Fruit fly (Drosophila melanogaster) whole organism, embryonic: Measurements from ENCODE around the gene CG31777.
A peak's percentile ranks its signal among the peaks of the same experiment; 100 is the strongest.

Experiments
- Atf6 ChIP-seq: fragments of 200-800 bp; sonication (Bioruptor generic); IDR thresholded peaks from 2 replicates; pipeline ENCODE4 v1.3.6; 2022; ENCODE audit warnings: missing biosample characterization, missing genetic modification characterization
- Bdp1 ChIP-seq: fragments of 200-800 bp; sonication (Bioruptor generic); optimal IDR thresholded peaks from 3 replicates; lab custom pipeline; 2016; ENCODE audit warnings: missing biosample characterization, missing genetic modification characterization
- Bteb2 ChIP-seq: fragments of 200-800 bp; sonication (Bioruptor generic); optimal IDR thresholded peaks from 2 replicates; lab custom pipeline; 2016; ENCODE audit warnings: missing biosample characterization, missing genetic modification characterization
- CG10565 ChIP-seq: fragments of 200-800 bp; sonication (Bioruptor generic); optimal IDR thresholded peaks from 3 replicates; lab custom pipeline; 2016; ENCODE audit warnings: missing biosample characterization, mild to moderate bottlenecking, missing genetic modification characterization
- CG11695 ChIP-seq: fragments of 200-800 bp; sonication (Bioruptor generic); IDR thresholded peaks from 3 replicates; pipeline ENCODE4 v1.3.6; 2022; ENCODE audit warnings: missing biosample characterization, missing genetic modification characterization
- CG12236 ChIP-seq: fragments of 200-800 bp; sonication (Bioruptor generic); optimal IDR thresholded peaks from 2 replicates; lab custom pipeline; 2016; ENCODE audit warnings: missing biosample characterization, missing genetic modification characterization
- CG14014 ChIP-seq: fragments of 200-800 bp; sonication (Bioruptor generic); IDR thresholded peaks from 2 replicates; pipeline ENCODE4 v1.3.6; 2022; ENCODE audit warnings: missing biosample characterization, missing genetic modification characterization
- CG15073 ChIP-seq: fragments of 200-800 bp; sonication (Bioruptor generic); optimal IDR thresholded peaks from 2 replicates; lab custom pipeline; 2016; ENCODE audit warnings: missing biosample characterization, missing genetic modification characterization
- CG15269 ChIP-seq: fragments of 200-800 bp; sonication (Bioruptor generic); optimal IDR thresholded peaks from 2 replicates; lab custom pipeline; 2018; ENCODE audit warnings: missing biosample characterization, mild to moderate bottlenecking, missing genetic modification characterization, moderate library complexity
- CG15514 ChIP-seq: fragments of 200-800 bp; sonication (Bioruptor generic); optimal IDR thresholded peaks from 3 replicates; lab custom pipeline; 2017; ENCODE audit warnings: missing biosample characterization, missing genetic modification characterization, mild to moderate bottlenecking, moderate library complexity, missing genetic modification reagents
- CG17385 ChIP-seq: fragments of 200-800 bp; sonication (Bioruptor generic); optimal IDR thresholded peaks from 3 replicates; lab custom pipeline; 2018; ENCODE audit warnings: missing biosample characterization, mild to moderate bottlenecking, missing genetic modification characterization
- CG18599 ChIP-seq: fragments of 200-800 bp; sonication (Bioruptor generic); optimal IDR thresholded peaks from 3 replicates; lab custom pipeline; 2017; ENCODE audit warnings: missing biosample characterization, missing genetic modification characterization, mild to moderate bottlenecking, moderate library complexity, missing genetic modification reagents
- CG2120 ChIP-seq: fragments of 200-800 bp; sonication (Bioruptor generic); optimal IDR thresholded peaks from 3 replicates; lab custom pipeline; 2016; ENCODE audit warnings: missing biosample characterization, missing genetic modification characterization
- CG2199 ChIP-seq: fragments of 200-800 bp; sonication (Bioruptor generic); IDR thresholded peaks from 3 replicates; pipeline ENCODE4 v1.3.6; 2022; ENCODE audit warnings: missing biosample characterization, missing genetic modification characterization
- CG4360 ChIP-seq: fragments of 200-800 bp; sonication (Bioruptor generic); IDR thresholded peaks from 2 replicates; pipeline ENCODE4 v1.3.6; 2022; ENCODE audit warnings: missing biosample characterization, missing genetic modification characterization
- CG4424 ChIP-seq: fragments of 200-800 bp; sonication (Bioruptor generic); optimal IDR thresholded peaks from 3 replicates; lab custom pipeline; 2016; ENCODE audit warnings: missing biosample characterization, missing genetic modification characterization
- CG4617 ChIP-seq: fragments of 200-800 bp; sonication (Bioruptor generic); optimal IDR thresholded peaks from 3 replicates; lab custom pipeline; 2016; ENCODE audit warnings: missing biosample characterization, missing genetic modification characterization, borderline replicate concordance
- CG8924 ChIP-seq: fragments of 200-800 bp; optimal IDR thresholded peaks from 3 replicates; lab custom pipeline; 2019; ENCODE audit warnings: missing biosample characterization, mild to moderate bottlenecking, missing genetic modification characterization, moderate library complexity
- CG9817 ChIP-seq: fragments of 200-800 bp; sonication (Bioruptor generic); optimal IDR thresholded peaks from 2 replicates; lab custom pipeline; 2018; ENCODE audit warnings: missing biosample characterization, mild to moderate bottlenecking, missing genetic modification characterization, moderate library complexity
- CG9932 ChIP-seq: fragments of 200-800 bp; sonication (Bioruptor generic); IDR thresholded peaks from 2 replicates; pipeline ENCODE4 v1.3.6; 2022; ENCODE audit warnings: missing biosample characterization, missing genetic modification characterization
- D19A ChIP-seq: fragments of 200-800 bp; optimal IDR thresholded peaks from 3 replicates; lab custom pipeline; 2019; ENCODE audit warnings: missing biosample characterization, mild to moderate bottlenecking, missing genetic modification characterization, moderate library complexity
- Ets65A ChIP-seq: fragments of 200-800 bp; sonication (Bioruptor generic); peaks from one replicate; lab custom pipeline; 2016; ENCODE audit warnings: missing biosample characterization, missing genetic modification characterization
- Fer1 ChIP-seq: fragments of 200-800 bp; sonication (Bioruptor generic); optimal IDR thresholded peaks from 2 replicates; lab custom pipeline; 2017; ENCODE audit warnings: missing biosample characterization, mild to moderate bottlenecking, missing genetic modification characterization
- Fer2 ChIP-seq: fragments of 200-800 bp; sonication (Bioruptor generic); optimal IDR thresholded peaks from 2 replicates; lab custom pipeline; 2018; ENCODE audit warnings: missing biosample characterization, mild to moderate bottlenecking, missing genetic modification characterization, moderate library complexity
- HHEX ChIP-seq: fragments of 200-800 bp; sonication (Bioruptor generic); optimal IDR thresholded peaks from 3 replicates; lab custom pipeline; 2017; ENCODE audit warnings: missing biosample characterization, mild to moderate bottlenecking, missing genetic modification characterization, missing genetic modification reagents
- HLH3B ChIP-seq: fragments of 200-800 bp; sonication (Bioruptor generic); IDR thresholded peaks from 2 replicates; pipeline ENCODE4 v1.3.6; 2022; ENCODE audit warnings: missing biosample characterization, missing genetic modification characterization
- MESR4 ChIP-seq: fragments of 200-800 bp; sonication (Bioruptor generic); optimal IDR thresholded peaks from 2 replicates; lab custom pipeline; 2018; ENCODE audit warnings: missing biosample characterization, mild to moderate bottlenecking, missing genetic modification characterization, moderate library complexity
- Oli ChIP-seq: fragments of 200-800 bp; sonication (Bioruptor generic); optimal IDR thresholded peaks from 2 replicates; lab custom pipeline; 2018; ENCODE audit warnings: missing biosample characterization, mild to moderate bottlenecking, missing genetic modification characterization, moderate library complexity
- Rfx ChIP-seq: fragments of 200-800 bp; sonication (Bioruptor generic); IDR thresholded peaks from 2 replicates; pipeline ENCODE4 v1.3.6; 2022; ENCODE audit warnings: missing biosample characterization, missing genetic modification characterization
- Spps ChIP-seq: fragments of 200-800 bp; sonication (Bioruptor generic); optimal IDR thresholded peaks from 2 replicates; lab custom pipeline; 2018; ENCODE audit warnings: missing biosample characterization, mild to moderate bottlenecking, missing genetic modification characterization
- crp ChIP-seq, 2 experiments: fragments of 200-800 bp; sonication (Bioruptor generic); optimal IDR thresholded peaks; 2 replicates in 1 of 2; 3 replicates in 1 of 2; lab custom pipeline; 2017; ENCODE audit warnings: missing biosample characterization in 2 of 2, missing genetic modification characterization in 2 of 2, mild to moderate bottlenecking in 1 of 2, moderate library complexity in 1 of 2
- danr ChIP-seq: fragments of 200-800 bp; sonication (Bioruptor generic); IDR thresholded peaks from 2 replicates; pipeline ENCODE4 v1.3.6; 2022; ENCODE audit warnings: missing biosample characterization, missing genetic modification characterization
- dati ChIP-seq: fragments of 200-800 bp; sonication (Bioruptor generic); IDR thresholded peaks from 2 replicates; pipeline ENCODE4 v1.3.6; 2022; ENCODE audit warnings: missing biosample characterization, missing genetic modification characterization
- dpn ChIP-seq, 2 experiments: fragments of 200-800 bp; sonication (Bioruptor generic); optimal IDR thresholded peaks; 3 replicates each; lab custom pipeline; 2016; ENCODE audit warnings: missing biosample characterization in 2 of 2, missing genetic modification characterization in 2 of 2
- fd102C ChIP-seq: fragments of 200-800 bp; sonication (Bioruptor generic); optimal IDR thresholded peaks from 2 replicates; lab custom pipeline; 2018; ENCODE audit warnings: missing biosample characterization, mild to moderate bottlenecking, missing genetic modification characterization, moderate library complexity
- gcm2 ChIP-seq: fragments of 200-800 bp; sonication (Bioruptor generic); optimal IDR thresholded peaks from 2 replicates; lab custom pipeline; 2016; ENCODE audit warnings: missing biosample characterization, missing genetic modification characterization
- kni ChIP-seq: fragments of 200-800 bp; sonication (Bioruptor generic); optimal IDR thresholded peaks from 3 replicates; lab custom pipeline; 2017; ENCODE audit warnings: mild to moderate bottlenecking, missing biosample characterization, missing genetic modification reagents, missing genetic modification characterization
- lmd ChIP-seq: fragments of 200-800 bp; sonication (Bioruptor generic); IDR thresholded peaks from 2 replicates; pipeline ENCODE4 v1.3.6; 2022; ENCODE audit warnings: missing biosample characterization, missing genetic modification characterization
- luna ChIP-seq: fragments of 200-800 bp; sonication (Bioruptor generic); optimal IDR thresholded peaks from 2 replicates; lab custom pipeline; 2016; ENCODE audit warnings: missing biosample characterization, missing genetic modification characterization
- mam ChIP-seq: fragments of 200-800 bp; sonication (Bioruptor generic); optimal IDR thresholded peaks from 3 replicates; lab custom pipeline; 2016; ENCODE audit warnings: missing biosample characterization, missing genetic modification characterization
- pan ChIP-seq, 4 experiments: fragments of >200 bp in 3 of 4; fragments of 200-800 bp in 1 of 4; sonication (Bioruptor generic) in 1 of 4; optimal IDR thresholded peaks in 3 of 4; IDR thresholded peaks in 1 of 4; 2 replicates each; pipeline versions ENCODE4 v1.3.6 to Lab custom; 2017 to 2022; ENCODE audit warnings: missing biosample characterization in 2 of 4, missing genetic modification characterization in 2 of 4, mixed read lengths in 1 of 4
- psq ChIP-seq: fragments of 200-800 bp; sonication (Bioruptor generic); optimal IDR thresholded peaks from 2 replicates; lab custom pipeline; 2017; ENCODE audit warnings: missing biosample characterization, missing genetic modification characterization
- pum ChIP-seq: fragments of 200-800 bp; sonication (Bioruptor generic); optimal IDR thresholded peaks from 2 replicates; lab custom pipeline; 2016; ENCODE audit warnings: missing biosample characterization, missing genetic modification characterization
- rib ChIP-seq: fragments of 200-800 bp; sonication (Bioruptor generic); IDR thresholded peaks from 2 replicates; pipeline ENCODE4 v1.3.6; 2022; ENCODE audit warnings: missing biosample characterization, missing genetic modification characterization
- run ChIP-seq: fragments of 200-800 bp; sonication (Bioruptor generic); optimal IDR thresholded peaks from 3 replicates; lab custom pipeline; 2018; ENCODE audit warnings: missing biosample characterization, mild to moderate bottlenecking, missing genetic modification characterization
- seq ChIP-seq: fragments of 200-800 bp; sonication (Bioruptor generic); IDR thresholded peaks from 2 replicates; pipeline ENCODE4 v1.3.6; 2022; ENCODE audit warnings: missing biosample characterization, missing genetic modification characterization
- sim ChIP-seq: fragments of 200-800 bp; sonication (Bioruptor generic); IDR thresholded peaks from 2 replicates; pipeline ENCODE4 v1.3.6; 2022; ENCODE audit warnings: missing biosample characterization, missing genetic modification characterization
- slbo ChIP-seq: fragments of 200-800 bp; sonication (Bioruptor generic); IDR thresholded peaks from 2 replicates; pipeline ENCODE4 v1.3.6; 2022; ENCODE audit warnings: missing biosample characterization, missing genetic modification characterization
- ssp ChIP-seq: fragments of 200-800 bp; sonication (Bioruptor generic); IDR thresholded peaks from 2 replicates; pipeline ENCODE4 v1.3.6; 2022; ENCODE audit warnings: missing biosample characterization, missing genetic modification characterization

Gene CG31777

DNA sequence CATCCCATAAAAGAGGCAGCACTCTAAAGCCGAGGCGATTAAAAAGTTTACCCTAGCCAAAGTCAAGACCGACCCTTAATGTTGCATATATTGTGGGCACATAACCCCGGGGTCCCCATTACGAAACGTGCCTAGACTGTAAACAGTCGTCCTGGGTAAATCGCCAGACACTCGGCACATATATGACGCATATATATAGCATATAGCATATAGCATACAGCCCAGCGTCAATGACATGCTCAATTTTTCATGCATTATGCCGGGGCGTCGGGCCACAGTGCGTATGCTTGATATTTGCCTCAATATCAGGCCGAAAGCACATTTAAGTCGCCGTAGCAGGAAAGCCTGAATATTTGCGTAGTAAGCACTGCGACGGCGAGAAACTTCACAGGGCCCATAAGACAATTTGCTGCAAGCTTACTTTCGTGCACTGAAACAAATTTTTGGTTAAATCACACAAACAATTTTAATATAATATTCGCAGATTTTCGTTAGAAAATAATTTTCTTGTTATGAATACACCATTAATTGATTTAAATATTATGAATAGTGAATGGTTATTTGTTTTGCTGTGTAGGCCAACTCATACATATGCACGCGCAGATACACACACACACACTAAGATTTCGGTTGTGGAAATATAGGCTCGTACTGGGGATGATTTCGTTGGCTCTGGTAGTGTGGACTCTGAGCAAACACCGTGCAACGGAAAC is 48.1 kb upstream of the CG31777 start (continued):
- TF ChIP-seq Bdp1 (no peak), danr (no peak), sim (GFP tag; lab: Robert Waterston, UW) (no peak), luna (GFP tag; lab: Kevin White, UChicago) (no peak), CG17385 (peak; percentile 37), HHEX (peak; percentile 15), CG10565 (GFP tag; lab: Kevin White, UChicago) (no peak), CG14014 (GFP tag; lab: Robert Waterston, UW) (0 out of 2 replicates have a peak, but pooled peaks have one; percentile 13), Bteb2 (GFP tag; lab: Kevin White, UChicago) (peak; percentile 2), CG15514 (GFP tag; lab: Kevin White, UChicago) (peak; percentile 45), CG8924 (tag; lab: Kevin White, UChicago) (peak; percentile 43), dpn (GFP tag; optimal IDR thresholded peaks at IDR 0.05; lab: Kevin White, UChicago) (peak in 1 of 2 experiments; percentile 20), Fer2 (tag; lab: Kevin White, UChicago) (no peak), CG18599 (peak; percentile 81), CG2199 (GFP tag; lab: Robert Waterston, UW) (no peak), Atf6 (peak; percentile 68), fd102C (GFP tag; lab: Kevin White, UChicago) (no peak), CG15269 (tag; lab: Kevin White, UChicago) (peak; percentile 54), gcm2 (GFP tag; lab: Kevin White, UChicago) (no peak), D19A (tag; lab: Kevin White, UChicago) (no peak), Oli (tag; lab: Kevin White, UChicago) (peak; percentile 32), slbo (GFP tag; lab: Robert Waterston, UW) (peak; percentile 64), mam (GFP tag; lab: Kevin White, UChicago) (peak; percentile 25), psq (GFP tag; lab: Kevin White, UChicago) (no peak), Fer1 (GFP tag; lab: Kevin White, UChicago) (peak; percentile 81), CG4424 (GFP tag; lab: Kevin White, UChicago) (peak; percentile 13), run (tag; lab: Kevin White, UChicago) (no peak), rib (GFP tag; lab: Robert Waterston, UW) (no peak), CG15073 (no peak), CG12236 (GFP tag; lab: Kevin White, UChicago) (no peak), MESR4 (GFP tag; lab: Kevin White, UChicago) (no peak), dati (GFP tag; lab: Robert Waterston, UW) (no peak), CG2120 (GFP tag; lab: Kevin White, UChicago) (peak; percentile 78), CG9932 (GFP tag; lab: Robert Waterston, UW) (peak; percentile 58), seq (GFP tag; lab: Robert Waterston, UW) (no peak), CG4617 (no peak), CG9817 (tag; lab: Kevin White, UChicago) (peak; percentile 4), crp (GFP tag; optimal IDR thresholded peaks at IDR 0.05; lab: Kevin White, UChicago) (no peak), lmd (peak; percentile 25; the same call in 1 of the 2 replicates), kni (no peak), HLH3B (GFP tag; lab: Robert Waterston, UW) (peak; percentile 24; the same call in 1 of the 2 replicates), pan (optimal IDR thresholded peaks at IDR 0.05; lab: Kevin White, UChicago) (no peak), pan (GFP tag; optimal IDR thresholded peaks at IDR 0.05 in 1 of 2, IDR thresholded peaks at IDR 0.05 in 1 of 2) (peak in 1 of 2 experiments; percentile 27), CG11695 (GFP tag; lab: Robert Waterston, UW) (peak; percentile 54; the same call in 2 of the 3 replicates), Ets65A (GFP tag; lab: Kevin White, UChicago) (peak; percentile 61), CG4360 (no peak), Rfx (GFP tag; lab: Robert Waterston, UW) (peak; percentile 62), ssp (GFP tag; lab: Robert Waterston, UW) (0 out of 2 replicates have a peak, but pooled peaks have one; percentile 35), pum (GFP tag; lab: Kevin White, UChicago) (no peak), Spps (tag; lab: Kevin White, UChicago) (no peak)
